Worm (Caenorhabditis elegans) whole organism, early embryonic: ENCODE results near the gene T03F6.4.
"Not testable (repeated sequence)": the region's sequence is repeated elsewhere in the genome, so short reads cannot be mapped to it uniquely, and the experiment has no call there.

ENCODE experiments used
- B0310.2 ChIP-seq: sonication (generic microtip); optimal IDR thresholded peaks from 2 replicates; lab custom pipeline; 2016; ENCODE audit warnings: mild to moderate bottlenecking, missing genetic modification characterization, missing compliant biosample characterization
- F13C5.2 ChIP-seq: sonication (generic microtip); optimal IDR thresholded peaks from 2 replicates; lab custom pipeline; 2017; ENCODE audit warnings: mild to moderate bottlenecking, missing genetic modification characterization, inconsistent platforms, missing compliant biosample characterization
- ama-1 ChIP-seq: fragments of 150-350 bp; optimal IDR thresholded peaks from 2 replicates; lab custom pipeline; 2014
- ceh-13 ChIP-seq: fragments of 200-800 bp; sonication (Bioruptor generic); optimal IDR thresholded peaks from 2 replicates; lab custom pipeline; 2018; ENCODE audit warnings: mild to moderate bottlenecking, missing genetic modification characterization, missing compliant biosample characterization
- ceh-36 ChIP-seq: sonication (generic microtip); optimal IDR thresholded peaks from 2 replicates; lab custom pipeline; 2016; ENCODE audit warnings: missing genetic modification characterization, inconsistent platforms, missing compliant biosample characterization
- flt-1 ChIP-seq: fragments of 200-800 bp; sonication (Bioruptor generic); IDR thresholded peaks from 2 replicates; pipeline ENCODE4 v1.3.6; 2022; ENCODE audit warnings: missing genetic modification characterization, missing compliant biosample characterization
- hmbx-1 ChIP-seq: sonication (generic microtip); optimal IDR thresholded peaks from 2 replicates; lab custom pipeline; 2016; ENCODE audit warnings: mild to moderate bottlenecking, missing genetic modification characterization, missing compliant biosample characterization
- hmg-4 ChIP-seq: fragments of 200-800 bp; sonication (Bioruptor generic); optimal IDR thresholded peaks from 2 replicates; lab custom pipeline; 2018; ENCODE audit warnings: mild to moderate bottlenecking, missing genetic modification characterization, missing compliant biosample characterization
- hnd-1 ChIP-seq: sonication (generic microtip); optimal IDR thresholded peaks from 2 replicates; lab custom pipeline; 2016; ENCODE audit warnings: missing genetic modification characterization, missing compliant biosample characterization
- pes-1 ChIP-seq: fragments of 200-800 bp; sonication (Bioruptor generic); IDR thresholded peaks from 2 replicates; pipeline ENCODE4 v1.3.6; 2022; ENCODE audit warnings: missing genetic modification reagents, missing genetic modification characterization, missing compliant biosample characterization
- scrt-1 ChIP-seq: fragments of 200-800 bp; sonication (Bioruptor generic); IDR thresholded peaks from 2 replicates; pipeline ENCODE4 v1.3.6; 2022; ENCODE audit warnings: missing genetic modification characterization, missing compliant biosample characterization
- tbx-11 ChIP-seq: fragments of 200-800 bp; sonication (Bioruptor generic); IDR thresholded peaks from 2 replicates; pipeline ENCODE4 v1.3.6; 2022; ENCODE audit warnings: missing genetic modification characterization, missing compliant biosample characterization

DNA sequence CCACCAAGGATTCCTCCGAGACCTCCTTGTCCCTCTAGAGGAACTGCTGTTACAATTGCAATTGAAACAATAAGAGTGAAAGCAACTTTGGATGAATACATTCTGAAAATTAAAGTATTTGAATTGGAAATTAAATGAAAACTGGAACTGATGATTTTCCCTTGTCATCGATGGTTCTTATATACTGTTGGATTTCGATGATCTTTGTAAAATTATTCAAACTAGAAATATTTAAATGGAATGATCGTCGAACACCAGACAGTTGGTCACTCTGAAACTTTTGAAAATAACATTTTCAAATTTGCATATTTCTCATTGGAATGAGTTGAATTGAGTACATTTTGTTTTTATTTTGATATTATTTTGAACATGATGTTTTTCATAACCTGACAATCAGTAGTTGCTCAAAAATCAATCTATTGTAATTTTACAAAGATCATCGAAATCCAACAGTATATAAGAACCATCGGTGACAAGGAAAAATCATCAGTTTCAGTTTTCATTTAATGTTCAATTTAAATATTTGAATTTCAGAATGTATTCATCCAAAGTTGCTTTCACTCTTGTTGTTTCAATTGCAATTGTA is 15.8 kb downstream of the T03F6.4 start, which contains the start of the genes srlf-9 and srlf-10:
- TF ChIP-seq hnd-1; hmbx-1 (tag; lab: Kevin White, UChicago); ceh-36; ama-1 (lab: Kevin White, UChicago); ceh-13 (GFP tag; lab: Kevin White, UChicago); hmg-4 (GFP tag; lab: Kevin White, UChicago); flt-1 (GFP tag; lab: Robert Waterston, UW); F13C5.2; tbx-11 (GFP tag; lab: Robert Waterston, UW); pes-1 (GFP tag; lab: Robert Waterston, UW); B0310.2 (tag; lab: Kevin White, UChicago); scrt-1 (GFP tag; lab: Robert Waterston, UW): not testable (repeated sequence)
